Worm (Caenorhabditis elegans) whole organism, L2 larva: Measurements from ENCODE around the gene str-227.
"Not testable (repeated sequence)": the region's sequence is repeated elsewhere in the genome, so short reads cannot be mapped to it uniquely, and the experiment has no call there.

Experiments
- R02D3.7 ChIP-seq: fragments of 150-350 bp; optimal IDR thresholded peaks from 2 replicates; lab custom pipeline; 2014; ENCODE audit warnings: missing biosample characterization, missing genetic modification characterization
- ceh-82 ChIP-seq: fragments of 150-350 bp; optimal IDR thresholded peaks from 2 replicates; lab custom pipeline; 2014; ENCODE audit warnings: missing biosample characterization, missing genetic modification characterization
- dmd-4 ChIP-seq: sonication (generic microtip); optimal IDR thresholded peaks from 2 replicates; lab custom pipeline; 2017; ENCODE audit warnings: missing biosample characterization, missing genetic modification characterization
- egl-27 ChIP-seq: sonication (generic microtip); optimal IDR thresholded peaks from 3 replicates; lab custom pipeline; 2017; ENCODE audit warnings: missing biosample characterization, missing genetic modification reagents, missing genetic modification characterization
- elt-3 ChIP-seq: sonication (generic microtip); optimal IDR thresholded peaks from 2 replicates; lab custom pipeline; 2017; ENCODE audit warnings: missing biosample characterization, missing genetic modification characterization
- fos-1 ChIP-seq: fragments of 150-350 bp; optimal IDR thresholded peaks from 2 replicates; lab custom pipeline; 2014; ENCODE audit warnings: missing biosample characterization, missing genetic modification characterization
- lsy-2 ChIP-seq, 2 experiments: fragments of 150-350 bp in 1 of 2; sonication (generic microtip) in 1 of 2; optimal IDR thresholded peaks; 2 replicates each; lab custom pipeline; 2014 to 2017; ENCODE audit warnings: missing biosample characterization in 2 of 2, missing genetic modification characterization in 2 of 2
- mdl-1 ChIP-seq, 2 experiments: fragments of 150-350 bp in 1 of 2; sonication (generic microtip) in 1 of 2; optimal IDR thresholded peaks; 2 replicates each; lab custom pipeline; 2017; ENCODE audit warnings: missing biosample characterization in 2 of 2, missing genetic modification characterization in 2 of 2
- nhr-6 ChIP-seq: fragments of 150-350 bp; optimal IDR thresholded peaks from 2 replicates; lab custom pipeline; 2014; ENCODE audit warnings: missing biosample characterization, missing genetic modification characterization
- nhr-77 ChIP-seq: fragments of 150-350 bp; optimal IDR thresholded peaks from 2 replicates; lab custom pipeline; 2014; ENCODE audit warnings: missing biosample characterization, missing genetic modification characterization
- skn-1 ChIP-seq: sonication (generic microtip); optimal IDR thresholded peaks from 2 replicates; lab custom pipeline; 2017; ENCODE audit warnings: missing biosample characterization, missing genetic modification characterization
- snpc-4 ChIP-seq: fragments of 150-350 bp; optimal IDR thresholded peaks from 2 replicates; lab custom pipeline; 2014; ENCODE audit warnings: missing biosample characterization, missing genetic modification characterization
- zag-1 ChIP-seq: fragments of 150-350 bp; optimal IDR thresholded peaks from 2 replicates; lab custom pipeline; 2014; ENCODE audit warnings: missing biosample characterization, missing genetic modification characterization
- ztf-4 ChIP-seq: fragments of 150-350 bp; optimal IDR thresholded peaks from 2 replicates; lab custom pipeline; 2014; ENCODE audit warnings: missing biosample characterization, missing genetic modification characterization

- TF ChIP-seq nhr-6 (tag; lab: Kevin White, UChicago); mdl-1 (tag; optimal IDR thresholded peaks at IDR 0.05; lab: Kevin White, UChicago); ztf-4 (tag; lab: Kevin White, UChicago); ceh-82 (tag; lab: Kevin White, UChicago); dmd-4 (tag; lab: Kevin White, UChicago); elt-3 (tag; lab: Kevin White, UChicago); snpc-4; egl-27 (tag; lab: Kevin White, UChicago); skn-1 (tag; lab: Kevin White, UChicago); lsy-2 (tag; optimal IDR thresholded peaks at IDR 0.05; lab: Kevin White, UChicago); zag-1 (tag; lab: Kevin White, UChicago); fos-1 (tag; lab: Kevin White, UChicago); R02D3.7; nhr-77 (tag; lab: Kevin White, UChicago): not testable (repeated sequence)
Measured at ce11 chrV:3562824-3563223, 44.8 kb downstream of the str-227 start, which contains the start of gene T24A6.16.
